Worm (Caenorhabditis elegans): Measurements from ENCODE around the gene ZK666.1.
"Not testable (repeated sequence)": the region's sequence is repeated elsewhere in the genome, so short reads cannot be mapped to it uniquely, and the experiment has no call there.

ce11 chrII:10493034-10493433 is 21.9 kb upstream of the ZK666.1 start, which contains the start of gene ZK666.8:
- TF ChIP-seq elt-1 (tag; optimal IDR thresholded peaks at IDR 0.05); nhr-25 (tag; optimal IDR thresholded peaks at IDR 0.05); nfya-1 (tag; optimal IDR thresholded peaks at IDR 0.05; ENCODE audit: insufficient read depth); pha-4 (tag; optimal IDR thresholded peaks at IDR 0.05); lin-39 (tag; optimal IDR thresholded peaks at IDR 0.05): not testable (repeated sequence)

Measured in whole organism, L3 larva.